Worm (Caenorhabditis elegans): Measurements from ENCODE around the gene Y97E10AL.1.

DNA sequence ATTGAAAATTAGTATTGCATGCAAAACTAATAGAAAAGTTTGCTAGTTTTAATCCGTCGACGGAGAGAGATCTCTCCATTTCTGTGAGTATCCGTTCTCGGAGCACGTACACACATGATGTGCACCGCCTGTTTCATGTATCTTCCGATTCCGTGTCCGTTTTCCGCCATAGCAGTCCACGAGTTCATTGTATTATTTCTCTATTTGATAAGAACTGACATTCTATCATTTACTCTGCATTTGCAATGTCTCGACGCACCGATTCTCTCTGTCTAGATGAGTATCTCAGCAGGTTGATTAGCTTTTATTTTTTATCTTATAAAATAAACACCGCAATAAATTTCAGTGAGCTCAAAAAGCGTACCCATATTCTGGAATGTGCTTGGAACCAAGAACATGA is 33.0 kb downstream of the Y97E10AL.1 start:
- TF ChIP-seq nhr-237 (tag; optimal IDR thresholded peaks at IDR 0.05) (no peak), ztf-11 (tag; optimal IDR thresholded peaks at IDR 0.05) (no peak)

All from whole organism, L3 larva.